Fruit fly (Drosophila melanogaster) whole organism, prepupa: ENCODE measurements around the gene CG6304.

Experiments used
- CG6854 ChIP-seq: fragments of 200-800 bp; sonication (Bioruptor generic); optimal IDR thresholded peaks from 2 replicates; lab custom pipeline; 2017; ENCODE audit warnings: missing biosample characterization, mild to moderate bottlenecking, missing genetic modification characterization
- Gug ChIP-seq: fragments of 200-800 bp; sonication (Bioruptor generic); IDR thresholded peaks from 2 replicates; pipeline ENCODE4 v1.3.6; 2022; ENCODE audit warnings: missing biosample characterization, missing genetic modification characterization
- topi ChIP-seq: fragments of 200-800 bp; sonication (Bioruptor generic); optimal IDR thresholded peaks from 3 replicates; lab custom pipeline; 2016; ENCODE audit warnings: missing biosample characterization, missing genetic modification characterization

DNA sequence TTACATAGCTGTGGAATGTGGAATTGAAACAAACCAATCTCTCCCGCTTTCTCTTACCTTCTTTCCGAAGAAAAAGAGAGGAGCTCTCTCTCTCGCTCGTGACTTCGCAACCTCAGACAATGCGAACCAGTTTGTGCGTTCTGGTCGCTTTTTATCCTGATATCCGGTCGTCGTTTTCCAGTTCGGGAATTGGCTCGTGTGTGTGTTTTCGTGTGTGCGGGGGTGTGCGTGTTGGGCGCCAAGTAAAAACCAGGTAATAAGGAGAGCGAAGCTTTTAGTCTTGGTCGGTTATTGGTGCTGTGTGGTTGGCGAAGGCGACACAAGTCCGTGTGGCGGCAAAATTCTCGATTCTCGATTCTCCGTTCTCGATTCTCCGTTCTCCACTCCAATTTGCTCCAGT is 41.7 kb downstream of the CG6304 start, which contains the start of gene beat-IIIb:
- TF ChIP-seq Gug (GFP tag; lab: Robert Waterston, UW) (no peak), topi (GFP tag; lab: Kevin White, UChicago) (no peak), CG6854 (no peak)
